Fruit fly (Drosophila melanogaster) whole organism, embryonic: Measurements from ENCODE around the gene Ice2.

Experiments
- Atf-2 ChIP-seq: fragments of 200-800 bp; sonication (Bioruptor generic); optimal IDR thresholded peaks from 2 replicates; lab custom pipeline; 2016; ENCODE audit warnings: missing biosample characterization, missing genetic modification characterization
- CG10147 ChIP-seq: fragments of 200-800 bp; sonication (Bioruptor generic); optimal IDR thresholded peaks from 2 replicates; lab custom pipeline; 2019; ENCODE audit warnings: missing biosample characterization, mild to moderate bottlenecking, missing genetic modification characterization, moderate library complexity
- CG10209 ChIP-seq: fragments of 200-800 bp; sonication (Bioruptor generic); optimal IDR thresholded peaks from 3 replicates; lab custom pipeline; 2017; ENCODE audit warnings: missing biosample characterization, mild to moderate bottlenecking, missing genetic modification characterization, missing genetic modification reagents
- CG10565 ChIP-seq: fragments of 200-800 bp; sonication (Bioruptor generic); optimal IDR thresholded peaks from 3 replicates; lab custom pipeline; 2016; ENCODE audit warnings: missing biosample characterization, mild to moderate bottlenecking, missing genetic modification characterization
- CG10959 ChIP-seq: fragments of 200-800 bp; sonication (Bioruptor generic); IDR thresholded peaks from 2 replicates; pipeline ENCODE4 v1.3.6; 2022; ENCODE audit warnings: missing biosample characterization, missing genetic modification characterization
- CG12299 ChIP-seq: fragments of 200-800 bp; sonication (Bioruptor generic); optimal IDR thresholded peaks from 2 replicates; lab custom pipeline; 2018; ENCODE audit warnings: missing biosample characterization, mild to moderate bottlenecking, missing genetic modification characterization
- CG1603 ChIP-seq: fragments of 200-800 bp; sonication (Bioruptor generic); optimal IDR thresholded peaks from 2 replicates; lab custom pipeline; 2019; ENCODE audit warnings: missing biosample characterization, mild to moderate bottlenecking, missing genetic modification characterization, moderate library complexity
- CG16813 ChIP-seq: fragments of 200-800 bp; sonication (Bioruptor generic); IDR thresholded peaks from 3 replicates; pipeline ENCODE4 v1.3.6; 2022; ENCODE audit warnings: missing biosample characterization, missing genetic modification characterization; ENCODE audit not compliant: partially characterized antibody
- CG17612 ChIP-seq: fragments of 200-800 bp; sonication (Bioruptor generic); IDR thresholded peaks from 2 replicates; pipeline ENCODE4 v1.3.6; 2022; ENCODE audit warnings: missing biosample characterization, missing genetic modification characterization
- CG2678 ChIP-seq: fragments of 200-800 bp; sonication (Bioruptor generic); optimal IDR thresholded peaks from 3 replicates; lab custom pipeline; 2019; ENCODE audit warnings: missing biosample characterization, mild to moderate bottlenecking, missing genetic modification characterization, moderate library complexity
- CG30020 ChIP-seq: fragments of 200-800 bp; optimal IDR thresholded peaks from 2 replicates; lab custom pipeline; 2019; ENCODE audit warnings: missing biosample characterization, mild to moderate bottlenecking, missing genetic modification characterization, moderate library complexity
- CG30431 ChIP-seq: fragments of 200-800 bp; sonication (Bioruptor generic); optimal IDR thresholded peaks from 2 replicates; lab custom pipeline; 2017; ENCODE audit warnings: missing biosample characterization, missing genetic modification characterization
- CG3065 ChIP-seq: fragments of 200-800 bp; sonication (Bioruptor generic); optimal IDR thresholded peaks from 2 replicates; lab custom pipeline; 2016; ENCODE audit warnings: missing biosample characterization, missing genetic modification characterization
- CG32532 ChIP-seq: fragments of 200-800 bp; sonication (Bioruptor generic); IDR thresholded peaks from 2 replicates; pipeline ENCODE4 v1.3.6; 2022; ENCODE audit warnings: missing biosample characterization, missing genetic modification characterization
- CG32772 ChIP-seq: fragments of 200-800 bp; sonication (Bioruptor generic); IDR thresholded peaks from 2 replicates; pipeline ENCODE4 v1.3.6; 2022; ENCODE audit warnings: missing biosample characterization, missing genetic modification characterization
- CG3847 ChIP-seq: fragments of 200-800 bp; sonication (Bioruptor generic); IDR thresholded peaks from 2 replicates; pipeline ENCODE4 v1.3.6; 2022; ENCODE audit warnings: missing biosample characterization, missing genetic modification characterization
- CG4707 ChIP-seq: fragments of 200-800 bp; sonication (Bioruptor generic); optimal IDR thresholded peaks from 2 replicates; lab custom pipeline; 2018; ENCODE audit warnings: missing biosample characterization, mild to moderate bottlenecking, missing genetic modification characterization, moderate library complexity
- CG4730 ChIP-seq: fragments of 200-800 bp; sonication (Bioruptor generic); IDR thresholded peaks from 2 replicates; pipeline ENCODE4 v1.3.6; 2022; ENCODE audit warnings: missing biosample characterization, missing genetic modification characterization
- CG7271 ChIP-seq: fragments of 200-800 bp; sonication (Bioruptor generic); optimal IDR thresholded peaks from 2 replicates; lab custom pipeline; 2018; ENCODE audit warnings: missing biosample characterization, mild to moderate bottlenecking, missing genetic modification characterization, moderate library complexity
- CG7839 ChIP-seq: fragments of 200-800 bp; sonication (Bioruptor generic); optimal IDR thresholded peaks from 3 replicates; lab custom pipeline; 2018; ENCODE audit warnings: missing biosample characterization, mild to moderate bottlenecking, missing genetic modification characterization, moderate library complexity
- CG9797 ChIP-seq: fragments of 200-800 bp; sonication (Bioruptor generic); optimal IDR thresholded peaks from 3 replicates; lab custom pipeline; 2018; ENCODE audit warnings: missing biosample characterization, mild to moderate bottlenecking, missing genetic modification characterization
- CrebB ChIP-seq: fragments of 200-800 bp; sonication (Bioruptor generic); optimal IDR thresholded peaks from 3 replicates; lab custom pipeline; 2018; ENCODE audit warnings: missing biosample characterization, mild to moderate bottlenecking, missing genetic modification characterization
- Dbx ChIP-seq: fragments of 200-800 bp; sonication (Bioruptor generic); IDR thresholded peaks from 3 replicates; pipeline ENCODE4 v1.3.6; 2022; ENCODE audit warnings: missing biosample characterization, missing genetic modification characterization
- Dref ChIP-seq: fragments of 200-800 bp; sonication (Bioruptor generic); IDR thresholded peaks from 2 replicates; pipeline ENCODE4 v1.3.6; 2022; ENCODE audit warnings: missing biosample characterization, missing genetic modification characterization
- Elba2 ChIP-seq: fragments of 200-800 bp; sonication (Bioruptor generic); optimal IDR thresholded peaks from 3 replicates; lab custom pipeline; 2016; ENCODE audit warnings: missing biosample characterization, missing genetic modification characterization
- Kr ChIP-seq: fragments of 200-800 bp; sonication (Bioruptor generic); optimal IDR thresholded peaks from 2 replicates; lab custom pipeline; 2017; ENCODE audit warnings: missing biosample characterization, mild to moderate bottlenecking, missing genetic modification characterization
- Lim3 ChIP-seq: fragments of 200-800 bp; sonication (Bioruptor generic); IDR thresholded peaks from 2 replicates; pipeline ENCODE4 v1.3.6; 2022; ENCODE audit warnings: missing biosample characterization, missing genetic modification characterization
- MTF-1 ChIP-seq: fragments of 200-800 bp; sonication (Bioruptor generic); optimal IDR thresholded peaks from 2 replicates; lab custom pipeline; 2018; ENCODE audit warnings: missing biosample characterization, mild to moderate bottlenecking, missing genetic modification characterization, borderline replicate concordance
- Mrtf ChIP-seq: fragments of 200-800 bp; sonication (Bioruptor generic); IDR thresholded peaks from 3 replicates; pipeline ENCODE4 v1.3.6; 2022; ENCODE audit warnings: missing biosample characterization, missing genetic modification characterization
- NC2β ChIP-seq: fragments of 200-800 bp; sonication (Bioruptor generic); optimal IDR thresholded peaks from 2 replicates; lab custom pipeline; 2016; ENCODE audit warnings: missing biosample characterization, missing genetic modification characterization
- Nf-YB ChIP-seq: fragments of 200-800 bp; sonication (Bioruptor generic); optimal IDR thresholded peaks from 3 replicates; lab custom pipeline; 2019; ENCODE audit warnings: missing biosample characterization, mild to moderate bottlenecking, missing genetic modification characterization, moderate library complexity
- Oaz ChIP-seq: fragments of 200-800 bp; sonication (Bioruptor generic); IDR thresholded peaks from 2 replicates; pipeline ENCODE4 v1.3.6; 2022; ENCODE audit warnings: missing biosample characterization, missing genetic modification characterization
- Ptx1 ChIP-seq: fragments of 200-800 bp; sonication (Bioruptor generic); IDR thresholded peaks from 2 replicates; pipeline ENCODE4 v1.3.6; 2022; ENCODE audit warnings: missing biosample characterization, missing genetic modification characterization
- bcd ChIP-seq: fragments of 200-800 bp; sonication (Bioruptor generic); optimal IDR thresholded peaks from 2 replicates; lab custom pipeline; 2017; ENCODE audit warnings: missing biosample characterization, mild to moderate bottlenecking, missing genetic modification characterization
- cad ChIP-seq: fragments of >200 bp; optimal IDR thresholded peaks from 2 replicates; lab custom pipeline; 2017; ENCODE audit warnings: missing biosample characterization, missing genetic modification characterization
- cg ChIP-seq: fragments of 200-800 bp; sonication (Bioruptor generic); optimal IDR thresholded peaks from 3 replicates; lab custom pipeline; 2019; ENCODE audit warnings: missing biosample characterization, mild to moderate bottlenecking, missing genetic modification characterization, moderate library complexity
- disco-r ChIP-seq: fragments of 200-800 bp; sonication (Bioruptor generic); optimal IDR thresholded peaks from 2 replicates; lab custom pipeline; 2016; ENCODE audit warnings: missing biosample characterization, missing genetic modification characterization
- hth ChIP-seq: fragments of >200 bp; optimal IDR thresholded peaks from 2 replicates; lab custom pipeline; 2017; ENCODE audit warnings: inconsistent platforms
- jing ChIP-seq: fragments of 200-800 bp; sonication (Bioruptor generic); optimal IDR thresholded peaks from 2 replicates; lab custom pipeline; 2018; ENCODE audit warnings: missing biosample characterization, mild to moderate bottlenecking, missing genetic modification characterization
- klu ChIP-seq: fragments of 200-800 bp; sonication (Bioruptor generic); IDR thresholded peaks from 2 replicates; pipeline ENCODE4 v1.3.6; 2022; ENCODE audit warnings: missing biosample characterization, missing genetic modification characterization
- kni ChIP-seq: fragments of 200-800 bp; sonication (Bioruptor generic); optimal IDR thresholded peaks from 3 replicates; lab custom pipeline; 2017; ENCODE audit warnings: mild to moderate bottlenecking, missing biosample characterization, missing genetic modification reagents, missing genetic modification characterization
- otp ChIP-seq: fragments of 200-800 bp; sonication (Bioruptor generic); IDR thresholded peaks from 3 replicates; pipeline ENCODE4, ENCODE4 v1.3.6; 2022; ENCODE audit warnings: missing biosample characterization, missing genetic modification characterization
- scrt ChIP-seq: fragments of 200-800 bp; sonication (Bioruptor generic); optimal IDR thresholded peaks from 2 replicates; lab custom pipeline; 2018; ENCODE audit warnings: missing biosample characterization, mild to moderate bottlenecking, missing genetic modification characterization, moderate library complexity
- sens ChIP-seq: fragments of 200-800 bp; sonication (Bioruptor generic); peaks from one replicate; lab custom pipeline; 2016; ENCODE audit warnings: missing biosample characterization, missing genetic modification characterization
- seq ChIP-seq: fragments of 200-800 bp; sonication (Bioruptor generic); IDR thresholded peaks from 2 replicates; pipeline ENCODE4 v1.3.6; 2022; ENCODE audit warnings: missing biosample characterization, missing genetic modification characterization
- stc ChIP-seq: fragments of 200-800 bp; sonication (Bioruptor generic); IDR thresholded peaks from 2 replicates; pipeline ENCODE4 v1.3.6; 2022; ENCODE audit warnings: missing biosample characterization, missing genetic modification characterization
- tup ChIP-seq: fragments of 200-800 bp; sonication (Bioruptor generic); optimal IDR thresholded peaks from 2 replicates; lab custom pipeline; 2016; ENCODE audit warnings: missing biosample characterization, mild to moderate bottlenecking, missing genetic modification characterization, moderate library complexity
- wek ChIP-seq: fragments of 200-800 bp; sonication (Bioruptor generic); optimal IDR thresholded peaks from 3 replicates; lab custom pipeline; 2018; ENCODE audit warnings: missing biosample characterization, mild to moderate bottlenecking, missing genetic modification characterization, moderate library complexity
- zen ChIP-seq: fragments of 200-800 bp; sonication (Bioruptor generic); optimal IDR thresholded peaks from 3 replicates; lab custom pipeline; 2018; ENCODE audit warnings: missing biosample characterization, mild to moderate bottlenecking, missing genetic modification characterization, moderate library complexity
- zfh2 ChIP-seq: fragments of 200-800 bp; sonication (Bioruptor generic); optimal IDR thresholded peaks from 2 replicates; lab custom pipeline; 2016; ENCODE audit warnings: missing biosample characterization, missing genetic modification characterization

The Ice2 gene

DNA sequence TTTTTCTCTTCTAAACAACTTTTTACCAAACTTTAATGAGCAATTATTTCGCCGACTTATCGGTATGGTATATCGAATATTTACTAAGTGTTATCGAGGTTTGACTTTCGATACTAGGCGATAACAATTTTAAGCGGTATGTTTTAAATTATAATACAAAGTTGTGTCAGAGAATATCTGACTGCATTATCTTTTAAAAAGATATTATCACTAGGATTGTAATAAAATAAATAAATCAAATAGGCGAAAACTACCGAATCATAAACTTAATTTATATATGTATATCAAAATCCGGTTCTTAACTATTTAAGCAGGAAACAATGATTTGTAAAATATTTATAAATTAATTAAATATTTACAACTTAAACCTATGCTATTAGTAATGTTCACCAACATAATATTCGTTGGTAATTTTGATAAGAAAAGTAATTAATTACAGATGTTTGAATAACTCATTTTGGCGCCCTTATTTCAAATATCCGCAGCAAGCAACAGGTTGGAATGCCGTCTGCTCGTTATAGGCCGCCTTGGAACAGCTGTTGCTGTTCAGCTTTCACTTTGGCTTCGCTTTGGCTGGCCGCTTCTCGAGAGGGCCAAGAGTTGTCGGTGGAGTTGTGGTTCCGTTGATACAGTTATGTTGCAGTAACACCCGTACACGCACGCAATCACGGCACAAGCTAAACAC is 22.0 kb upstream of the Ice2 start, which contains the start of the genes Sec15 and rtet (continued):
- TF ChIP-seq Oaz (GFP tag; lab: Robert Waterston, UW) = 0 out of 2 replicates have a peak, but pooled peaks have one; percentile 17
- TF ChIP-seq Atf-2 (GFP tag; lab: Kevin White, UChicago) = no peak
- TF ChIP-seq CG17612 = no peak
- TF ChIP-seq CG30431 (GFP tag; lab: Kevin White, UChicago) = peak; percentile 27
- TF ChIP-seq cad (GFP tag; lab: Kevin White, UChicago) = no peak
- no peak; the same call in 1 of the 2 replicates for TF ChIP-seq CG32772 (GFP tag; lab: Robert Waterston, UW)
- peak; percentile 67; the same call in 1 of the 2 replicates for TF ChIP-seq CG32532 (GFP tag; lab: Robert Waterston, UW)
- TF ChIP-seq CG16813 = peak; percentile 65
- TF ChIP-seq CG30020 (tag; lab: Kevin White, UChicago) = peak; percentile 15
- TF ChIP-seq Lim3 (GFP tag; lab: Robert Waterston, UW) = no peak
- peak; percentile 45 for TF ChIP-seq bcd
- no peak for TF ChIP-seq Elba2 (GFP tag; lab: Kevin White, UChicago)
- TF ChIP-seq CG12299 = no peak
- TF ChIP-seq kni (GFP tag; lab: Kevin White, UChicago) = peak; percentile 10
- no peak for TF ChIP-seq CG2678 (tag; lab: Kevin White, UChicago)
- TF ChIP-seq MTF-1 (GFP tag; lab: Kevin White, UChicago) = no peak
- TF ChIP-seq Dref (GFP tag; lab: Robert Waterston, UW) = peak; percentile 71
- no peak for TF ChIP-seq tup (GFP tag; lab: Kevin White, UChicago)
- no peak for TF ChIP-seq CrebB (tag; lab: Kevin White, UChicago)
- peak; percentile 1 for TF ChIP-seq zfh2
- TF ChIP-seq CG3065 (GFP tag; lab: Kevin White, UChicago) = no peak
- no peak for TF ChIP-seq CG10565 (GFP tag; lab: Kevin White, UChicago)
- no peak for TF ChIP-seq CG4730 (GFP tag; lab: Robert Waterston, UW)
- peak; percentile 21 for TF ChIP-seq CG9797 (GFP tag; lab: Kevin White, UChicago)
- TF ChIP-seq NC2β (GFP tag; lab: Kevin White, UChicago) = peak; percentile 16
- TF ChIP-seq cg (GFP tag; lab: Kevin White, UChicago) = no peak
- peak; percentile 85 for TF ChIP-seq zen (tag; lab: Kevin White, UChicago)
- peak; percentile 49; the same call in 2 of the 3 replicates for TF ChIP-seq Mrtf
- peak; percentile 32; the same call in 1 of the 3 replicates for TF ChIP-seq otp (GFP tag; lab: Robert Waterston, UW)
- peak; percentile 4 for TF ChIP-seq wek (GFP tag; lab: Kevin White, UChicago)
- peak; percentile 97 for TF ChIP-seq scrt (GFP tag; lab: Kevin White, UChicago)
- TF ChIP-seq Dbx (GFP tag; lab: Robert Waterston, UW) = peak; percentile 61; the same call in 1 of the 3 replicates
- no peak for TF ChIP-seq Kr (GFP tag; lab: Kevin White, UChicago)
- TF ChIP-seq stc (GFP tag; lab: Robert Waterston, UW) = peak; percentile 56
- no peak for TF ChIP-seq jing (GFP tag; lab: Kevin White, UChicago)
- TF ChIP-seq klu = no peak
- peak; percentile 48; the same call in 1 of the 2 replicates for TF ChIP-seq CG3847
- no peak for TF ChIP-seq CG4707 (GFP tag; lab: Kevin White, UChicago)
- no peak for TF ChIP-seq hth (lab: Kevin White, UChicago)
- no peak for TF ChIP-seq seq (GFP tag; lab: Robert Waterston, UW)
- TF ChIP-seq CG1603 (tag; lab: Kevin White, UChicago) = peak; percentile 72
- no peak for TF ChIP-seq CG7271 (tag; lab: Kevin White, UChicago)
- TF ChIP-seq sens (GFP tag; lab: Kevin White, UChicago) = peak; percentile 84
- TF ChIP-seq Ptx1 (GFP tag; lab: Robert Waterston, UW) = peak; percentile 48; the same call in 1 of the 2 replicates
- TF ChIP-seq CG10147 = no peak
- peak; percentile 26 for TF ChIP-seq Nf-YB (GFP tag; lab: Kevin White, UChicago)
- TF ChIP-seq CG7839 (tag; lab: Kevin White, UChicago) = no peak
- no peak for TF ChIP-seq CG10959 (GFP tag; lab: Robert Waterston, UW)
- TF ChIP-seq disco-r = no peak
- TF ChIP-seq CG10209 = peak; percentile 54
